Fruit fly (Drosophila melanogaster): ENCODE measurements around the gene CG11286.

DNA sequence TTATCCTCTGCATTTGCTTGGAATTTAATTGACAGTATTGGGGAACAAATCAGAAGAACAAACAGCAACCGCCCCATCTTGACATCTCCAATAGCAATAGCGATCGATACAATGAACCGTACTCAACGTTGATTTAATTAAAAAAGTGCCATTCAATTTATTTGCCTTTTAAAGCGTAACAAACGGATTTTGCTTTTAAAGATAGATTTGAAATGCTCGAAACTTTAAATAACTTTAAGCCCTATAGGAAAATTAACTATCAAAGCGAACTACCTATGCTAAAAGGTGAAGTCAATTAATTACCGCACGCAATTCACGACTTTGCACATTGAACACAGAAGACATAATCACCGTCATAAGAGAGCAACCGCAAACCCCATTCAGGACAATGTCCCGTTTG lies 32.1 kb downstream of the CG11286 start, which contains the start of gene CG43254:
- TF ChIP-seq CG8478 (optimal IDR thresholded peaks at IDR 0.05) (no peak), pan (optimal IDR thresholded peaks at IDR 0.05) (no peak), psq (optimal IDR thresholded peaks at IDR 0.05) (no peak)

Measured in whole organism.